Fruit fly (Drosophila melanogaster): ENCODE measurements around the gene GV1.
A peak's percentile ranks its signal among the peaks of the same experiment; 100 is the strongest.

Gene GV1

dm6 chr3L:1774713-1775648, 35.4 kb upstream of the GV1 start, which contains the start of the genes CG13933 and PolD2 (continued):
- TF ChIP-seq zen (tag; optimal IDR thresholded peaks at IDR 0.05) (peak; percentile 87), schlank (tag; optimal IDR thresholded peaks at IDR 0.05) (peak; percentile 83), gem (tag; optimal IDR thresholded peaks at IDR 0.05) (peak; percentile 99), CG34224 (GFP tag; IDR thresholded peaks at IDR 0.05; ENCODE audit: partially characterized antibody) (peak; percentile 85), chn (GFP tag; optimal IDR thresholded peaks at IDR 0.05) (peak; percentile 86), rib (GFP tag; IDR thresholded peaks at IDR 0.05) (peak; percentile 85), Adf1 (GFP tag; IDR thresholded peaks at IDR 0.05) (peak; percentile 86), CG14014 (GFP tag; IDR thresholded peaks at IDR 0.05) (peak; percentile 99), BtbVII (GFP tag; optimal IDR thresholded peaks at IDR 0.05) (no peak), sob (GFP tag; IDR thresholded peaks at IDR 0.05) (peak; percentile 99), Taf1 (GFP tag; IDR thresholded peaks at IDR 0.05) (peak; percentile 94), org-1 (GFP tag; optimal IDR thresholded peaks at IDR 0.05) (peak; percentile 88), Xbp1 (GFP tag; optimal IDR thresholded peaks at IDR 0.05) (peak; percentile 98), CG11696 (GFP tag; IDR thresholded peaks at IDR 0.05) (peak; percentile 75), CG12942 (GFP tag; optimal IDR thresholded peaks at IDR 0.05) (peak; percentile 96), fd3F (GFP tag; optimal IDR thresholded peaks at IDR 0.05) (peak; percentile 98), CG4730 (GFP tag; IDR thresholded peaks at IDR 0.05) (peak; percentile 94), CG10366 (GFP tag; IDR thresholded peaks at IDR 0.05) (peak; percentile 99), CG11093 (GFP tag; IDR thresholded peaks at IDR 0.05) (peak; percentile 98), Dfd (GFP tag; optimal IDR thresholded peaks at IDR 0.05) (no peak), CG6654 (GFP tag; optimal IDR thresholded peaks at IDR 0.05) (peak; percentile 65), pb (GFP tag; optimal IDR thresholded peaks at IDR 0.05) (no peak), pnt (GFP tag; optimal IDR thresholded peaks at IDR 0.05) (peak; percentile 77), CG6689 (GFP tag; IDR thresholded peaks at IDR 0.05) (peak; percentile 94), mam (GFP tag; optimal IDR thresholded peaks at IDR 0.05) (peak; percentile 71), CG17568 (GFP tag; optimal IDR thresholded peaks at IDR 0.05) (no peak), CG3838 (GFP tag; optimal IDR thresholded peaks at IDR 0.05) (peak; percentile 79), cad (GFP tag; optimal IDR thresholded peaks at IDR 0.05) (no peak), Ptx1 (GFP tag; IDR thresholded peaks at IDR 0.05) (peak; percentile 99), ttk (GFP tag; IDR thresholded peaks at IDR 0.05) (peak; percentile 97), CG12071 (GFP tag; optimal IDR thresholded peaks at IDR 0.05) (no peak), Dref (GFP tag; IDR thresholded peaks at IDR 0.05) (peak; percentile 68), Rx (GFP tag; IDR thresholded peaks at IDR 0.05) (peak; percentile 96), D (optimal IDR thresholded peaks at IDR 0.05) (no peak), D (GFP tag; optimal IDR thresholded peaks at IDR 0.05) (no peak), Scr (GFP tag; IDR thresholded peaks at IDR 0.05; ENCODE audit: partially characterized antibody) (peak; percentile 83), Oli (tag; optimal IDR thresholded peaks at IDR 0.05) (peak; percentile 99), salm (tag; optimal IDR thresholded peaks at IDR 0.05) (peak; percentile 96), sd (tag; optimal IDR thresholded peaks at IDR 0.05) (no peak), CG12769 (tag; optimal IDR thresholded peaks at IDR 0.05) (no peak), CG14860 (GFP tag; IDR thresholded peaks at IDR 0.05; ENCODE audit: partially characterized antibody) (peak; percentile 91), inv (GFP tag; IDR thresholded peaks at IDR 0.05; ENCODE audit: partially characterized antibody) (peak; percentile 64), NfI (GFP tag; optimal IDR thresholded peaks at IDR 0.05) (peak; percentile 98), Bteb2 (GFP tag; optimal IDR thresholded peaks at IDR 0.05) (peak; percentile 73), gcm (GFP tag; optimal IDR thresholded peaks at IDR 0.05) (peak; percentile 97), CG7839 (tag; optimal IDR thresholded peaks at IDR 0.05) (peak; percentile 98), cas (GFP tag; IDR thresholded peaks at IDR 0.05) (peak; percentile 90), CG7963 (GFP tag; IDR thresholded peaks at IDR 0.05; ENCODE audit: partially characterized antibody) (peak; percentile 81), emc (GFP tag; optimal IDR thresholded peaks at IDR 0.05) (peak; percentile 1)
